Worm (Caenorhabditis elegans): ENCODE measurements around the gene rgef-1.

The rgef-1 gene

ce11 chrV:9608256-9608655 lies 46.8 kb upstream of the rgef-1 start, which contains the start of gene dop-2:
Gene dop-2 (plus strand): TSS chrV:9608556.
- TF ChIP-seq pha-4 (tag; optimal IDR thresholded peaks at IDR 0.05) (no peak), zag-1 (tag; optimal IDR thresholded peaks at IDR 0.05) (no peak), unc-39 (tag; optimal IDR thresholded peaks at IDR 0.05) (no peak), pqm-1 (tag; optimal IDR thresholded peaks at IDR 0.05) (no peak), lin-39 (tag; optimal IDR thresholded peaks at IDR 0.05) (no peak), nhr-11 (tag; optimal IDR thresholded peaks at IDR 0.05) (no peak)

DNA sequence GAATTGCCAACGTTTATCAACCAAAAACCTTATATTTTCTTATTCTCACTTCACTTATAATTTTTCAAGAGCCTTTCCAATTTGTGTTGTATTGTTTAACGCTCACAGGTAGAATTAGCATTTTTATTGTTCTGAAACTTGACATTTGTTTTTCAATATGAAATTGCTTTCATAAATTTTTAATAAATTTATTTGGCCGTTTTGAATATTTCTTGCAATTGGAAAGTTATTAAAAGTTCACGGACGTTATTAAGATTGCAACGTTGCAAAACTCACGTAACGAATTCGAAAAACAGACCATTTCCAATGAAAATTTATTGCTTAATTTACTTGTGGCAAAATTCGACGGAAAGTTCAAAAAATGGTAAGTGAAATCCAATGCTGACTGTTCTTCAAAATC lies 28.8 kb upstream of the rgef-1 start, which contains the start of gene K09G1.2:
K09G1.2 (plus strand) TSS at position 301 of the 400 bp plus-strand sequence.
- TF ChIP-seq ceh-16 (tag; optimal IDR thresholded peaks at IDR 0.05) (no peak), unc-62 (GFP tag; optimal IDR thresholded peaks at IDR 0.05) (no peak), lsy-12 (tag; optimal IDR thresholded peaks at IDR 0.05) (no peak), unc-39 (tag; optimal IDR thresholded peaks at IDR 0.05) (no peak)

DNA sequence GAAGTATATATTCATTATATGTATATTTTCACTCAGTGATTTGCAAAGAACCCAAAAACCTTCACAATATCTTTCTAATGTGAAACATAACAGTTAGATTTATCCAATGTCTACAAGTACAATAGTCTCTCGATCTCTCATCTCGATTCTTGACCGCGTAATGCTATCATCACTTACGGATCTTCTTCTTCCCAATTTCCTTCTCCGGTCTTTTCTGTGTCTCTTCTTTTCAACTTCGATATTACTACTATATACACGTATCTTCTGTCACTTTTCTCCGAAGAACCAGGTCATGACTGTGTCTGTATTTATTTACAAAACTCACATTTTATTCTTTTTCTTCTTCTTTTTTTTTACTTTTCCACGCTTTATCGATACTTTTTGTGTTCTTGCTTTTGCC lies 27.1 kb upstream of the rgef-1 start:
- peak; percentile 13 for TF ChIP-seq nhr-43 (tag; optimal IDR thresholded peaks at IDR 0.05; ENCODE audit: poor library complexity, severe bottlenecking)
- no peak for TF ChIP-seq snpc-4 (tag; optimal IDR thresholded peaks at IDR 0.05)
- TF ChIP-seq nhr-23 (tag; optimal IDR thresholded peaks at IDR 0.05) = peak; percentile 54

DNA sequence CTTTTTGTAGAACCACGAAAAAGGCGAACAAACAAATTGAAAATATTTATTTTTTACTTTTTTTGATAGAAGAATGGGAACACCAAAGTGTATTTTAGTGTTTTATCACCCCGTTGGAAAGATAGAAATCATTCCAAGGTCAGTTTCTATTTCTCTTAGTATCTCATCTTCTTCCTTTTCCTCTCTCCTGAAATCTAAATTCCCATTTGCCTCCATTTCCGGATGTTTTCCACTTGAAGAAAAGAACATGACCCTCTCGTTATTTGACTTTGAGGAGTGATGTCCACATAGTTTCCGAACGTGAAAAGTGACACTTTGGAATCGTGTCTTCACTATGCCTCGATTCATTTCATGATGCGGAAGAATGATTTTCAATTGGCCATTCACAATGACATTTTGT lies 26.1 kb upstream of the rgef-1 start:
- TF ChIP-seq skn-1 (tag; optimal IDR thresholded peaks at IDR 0.05) (no peak), ceh-9 (tag; optimal IDR thresholded peaks at IDR 0.05) (no peak), R02D3.7 (tag; optimal IDR thresholded peaks at IDR 0.05) (no peak), egl-5 (tag; optimal IDR thresholded peaks at IDR 0.05) (no peak), aly-2 (tag; optimal IDR thresholded peaks at IDR 0.05) (no peak), daf-12 (tag; optimal IDR thresholded peaks at IDR 0.05) (no peak), mdl-1 (tag; optimal IDR thresholded peaks at IDR 0.05) (no peak), nhr-77 (tag; optimal IDR thresholded peaks at IDR 0.05) (no peak), snpc-4 (tag; optimal IDR thresholded peaks at IDR 0.05) (no peak), lsy-12 (tag; optimal IDR thresholded peaks at IDR 0.05) (no peak), pqm-1 (tag; optimal IDR thresholded peaks at IDR 0.05) (no peak), nhr-43 (tag; optimal IDR thresholded peaks at IDR 0.05; ENCODE audit: poor library complexity, severe bottlenecking) (no peak), nhr-76 (tag; optimal IDR thresholded peaks at IDR 0.05) (no peak)

ce11 chrV:9584263-9584662 lies 22.8 kb upstream of the rgef-1 start:
- no peak for TF ChIP-seq pha-4 (tag; optimal IDR thresholded peaks at IDR 0.05)
- TF ChIP-seq ztf-4 (tag; optimal IDR thresholded peaks at IDR 0.05) = no peak
- TF ChIP-seq ceh-82 (tag; optimal IDR thresholded peaks at IDR 0.05) = no peak
- no peak for TF ChIP-seq tbx-2 (tag; optimal IDR thresholded peaks at IDR 0.05)
- TF ChIP-seq ceh-28 (tag; optimal IDR thresholded peaks at IDR 0.05) = no peak
- no peak for TF ChIP-seq mdl-1 (tag; optimal IDR thresholded peaks at IDR 0.05)
- TF ChIP-seq skn-1 (tag; optimal IDR thresholded peaks at IDR 0.05) = no peak
- TF ChIP-seq nhr-67 (tag; optimal IDR thresholded peaks at IDR 0.05) = no peak

ce11 chrV:9583323-9583644 lies 21.8 kb upstream of the rgef-1 start, which contains the start of gene K09G1.1:
Gene K09G1.1 (plus strand): TSS chrV:9583545.
- TF ChIP-seq lsy-12 (tag; optimal IDR thresholded peaks at IDR 0.05) = no peak
- TF ChIP-seq lin-39 (tag; optimal IDR thresholded peaks at IDR 0.05) = no peak
- TF ChIP-seq nfya-1 (tag; optimal IDR thresholded peaks at IDR 0.05; ENCODE audit: insufficient read depth) = no peak
- no peak for TF ChIP-seq pha-4 (tag; optimal IDR thresholded peaks at IDR 0.05)
- no peak for TF ChIP-seq ceh-16 (tag; optimal IDR thresholded peaks at IDR 0.05)
- TF ChIP-seq fkh-2 (tag; optimal IDR thresholded peaks at IDR 0.05) = no peak

DNA sequence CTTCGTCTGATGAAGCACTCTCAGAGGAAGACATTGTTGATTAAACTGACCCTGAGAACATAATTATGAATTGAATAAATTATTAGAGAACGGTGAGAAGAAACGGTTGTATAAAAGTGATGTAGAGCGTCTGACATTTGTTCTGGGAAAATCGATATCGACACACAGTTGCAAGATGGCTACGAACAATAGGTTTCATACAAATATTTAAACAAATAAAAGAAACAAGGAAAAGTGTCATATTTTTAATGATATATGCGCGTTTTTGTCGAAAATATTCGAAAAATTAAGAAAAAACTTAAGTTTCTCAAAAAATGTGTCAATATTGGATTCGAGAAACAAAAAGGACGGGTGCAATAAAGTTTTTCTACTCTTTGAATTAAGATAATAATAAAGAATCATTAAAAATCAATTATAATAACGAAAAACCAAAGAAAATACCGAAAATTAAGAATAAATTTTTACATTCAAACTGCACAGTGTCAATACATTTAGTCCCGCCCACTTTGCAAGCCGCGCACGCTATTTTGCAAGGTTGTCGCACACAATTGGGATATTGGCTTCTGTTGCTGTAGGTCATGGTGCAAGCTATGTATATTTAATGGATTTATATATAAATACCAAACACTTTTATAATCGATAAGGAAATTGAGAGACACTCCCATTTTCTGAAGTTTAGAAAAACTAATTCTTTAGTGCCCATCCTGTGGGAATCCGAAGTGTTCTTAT lies 21.3 kb upstream of the rgef-1 start, which contains the start of gene rtfo-1:
rtfo-1 (minus strand) TSS at position 51 of the 729 bp plus-strand sequence.
- TF ChIP-seq elt-2 (tag; optimal IDR thresholded peaks at IDR 0.05) = peak; percentile 4
- TF ChIP-seq snpc-4 (tag; optimal IDR thresholded peaks at IDR 0.05) = peak; percentile 4
- TF ChIP-seq hmg-11 (tag; optimal IDR thresholded peaks at IDR 0.05) = peak; percentile 62
- TF ChIP-seq nhr-43 (tag; optimal IDR thresholded peaks at IDR 0.05; ENCODE audit: poor library complexity, severe bottlenecking) = peak; percentile 45
- no peak for TF ChIP-seq fkh-10 (GFP tag; optimal IDR thresholded peaks at IDR 0.05)
- TF ChIP-seq R02D3.7 (tag; optimal IDR thresholded peaks at IDR 0.05) = no peak
- TF ChIP-seq pha-4 (tag; optimal IDR thresholded peaks at IDR 0.05) = peak; percentile 60
- peak; percentile 35 for TF ChIP-seq nhr-23 (tag; optimal IDR thresholded peaks at IDR 0.05)
- TF ChIP-seq nhr-28 (tag; optimal IDR thresholded peaks at IDR 0.05) = no peak
- TF ChIP-seq lin-39 (tag; optimal IDR thresholded peaks at IDR 0.05) = no peak
- TF ChIP-seq nhr-11 (tag; optimal IDR thresholded peaks at IDR 0.05) = no peak
- TF ChIP-seq nhr-25 (tag; optimal IDR thresholded peaks at IDR 0.05) = peak; percentile 18

Data from whole organism, L3 larva.